Worm (Caenorhabditis elegans): ENCODE measurements around the gene fax-1.

fax-1 gene

DNA sequence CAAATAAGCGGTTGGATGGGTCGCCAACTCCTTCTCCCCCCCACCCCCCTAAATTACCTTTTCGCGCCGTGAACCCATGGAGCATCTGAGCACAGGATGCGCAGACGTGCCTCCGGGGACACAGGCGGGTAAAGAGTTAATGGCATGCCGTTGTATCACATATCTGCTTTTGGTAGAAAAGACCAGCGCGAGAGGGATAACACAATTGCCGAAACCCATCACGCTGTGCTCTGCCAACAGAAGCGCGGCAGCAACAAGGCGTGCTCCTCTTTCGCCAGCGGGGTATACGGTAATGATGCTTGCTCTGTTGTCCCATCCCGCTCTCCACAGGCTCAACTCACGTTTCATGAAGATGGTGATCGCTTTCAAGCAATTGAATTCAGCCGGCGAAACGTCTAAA lies 1.8 kb downstream of the fax-1 start:
- TF ChIP-seq unc-62 (GFP tag; optimal IDR thresholded peaks at IDR 0.05): no peak

DNA sequence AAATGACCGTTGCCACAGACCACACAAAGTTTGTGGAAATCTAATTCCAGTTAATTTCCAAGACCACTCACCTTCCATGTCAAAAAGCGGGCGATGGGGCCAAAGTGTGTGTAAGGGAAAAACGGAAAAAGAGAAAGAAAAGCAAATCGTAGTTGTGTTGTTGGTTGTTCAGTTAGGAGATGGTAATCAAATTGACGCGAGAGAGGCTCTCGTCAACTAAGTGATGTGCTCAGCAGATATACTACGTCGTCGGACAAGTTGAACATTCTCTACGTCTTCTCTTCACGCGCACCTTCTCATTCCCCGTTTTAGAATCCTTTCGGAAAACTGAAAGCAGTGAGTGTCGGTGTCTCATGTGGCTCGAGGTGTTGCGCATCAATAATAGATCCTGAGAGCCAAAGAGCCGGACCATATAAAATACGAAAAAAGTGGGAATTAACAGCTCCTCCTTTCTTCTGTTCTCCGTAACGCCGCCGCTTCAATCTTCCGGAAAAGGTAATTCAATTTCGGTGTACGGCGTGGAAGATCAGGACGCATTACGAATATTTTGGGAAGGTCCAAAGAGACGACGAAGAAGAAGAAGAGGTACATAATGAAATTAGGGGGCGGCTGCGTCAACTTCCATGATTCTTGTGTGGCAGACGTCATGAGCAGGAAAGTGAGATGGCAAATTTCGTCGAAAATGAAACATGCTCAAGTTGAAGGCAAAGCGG lies 7.6 kb downstream of the fax-1 start:
- no peak for TF ChIP-seq unc-62 (GFP tag; optimal IDR thresholded peaks at IDR 0.05)

DNA sequence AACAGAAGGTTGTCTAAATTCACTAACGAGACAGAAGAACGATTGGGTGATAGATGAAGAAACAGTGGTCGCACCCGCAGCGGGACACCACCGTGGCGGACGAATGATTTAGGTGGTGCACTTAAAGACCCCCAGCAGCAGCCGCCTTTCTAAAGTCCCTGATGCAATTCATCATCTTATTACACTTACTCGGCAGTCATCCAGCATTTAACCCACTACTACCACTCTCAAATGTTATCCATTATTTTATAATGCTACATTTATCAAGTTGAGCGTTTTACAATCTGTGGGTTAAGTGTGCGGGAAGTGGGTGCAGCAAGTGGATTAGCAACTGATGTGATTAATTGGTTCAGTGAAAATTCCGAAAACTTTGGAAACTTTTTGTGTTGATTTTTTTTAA lies 9.0 kb downstream of the fax-1 start:
- TF ChIP-seq unc-62 (GFP tag; optimal IDR thresholded peaks at IDR 0.05): no peak

DNA sequence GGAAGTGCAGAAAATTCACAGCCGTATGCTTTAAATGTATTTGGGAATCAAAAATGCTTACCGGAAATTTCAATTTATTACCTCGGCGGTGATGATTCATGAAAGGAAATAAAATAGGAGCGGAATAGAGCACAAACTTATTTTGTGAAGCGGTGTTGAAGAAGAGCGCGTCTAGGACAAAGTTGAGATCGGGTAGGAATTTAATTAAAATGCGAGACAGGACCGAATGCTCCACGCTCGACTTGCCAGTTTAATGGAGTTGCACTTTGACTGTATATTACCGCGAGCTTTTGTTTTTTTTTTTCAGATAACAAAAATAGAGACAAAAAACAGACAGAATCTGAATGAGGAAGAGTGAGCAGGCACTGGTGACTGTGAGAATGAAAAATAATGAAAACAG lies 14.5 kb downstream of the fax-1 start:
- no peak for TF ChIP-seq unc-62 (GFP tag; optimal IDR thresholded peaks at IDR 0.05)

DNA sequence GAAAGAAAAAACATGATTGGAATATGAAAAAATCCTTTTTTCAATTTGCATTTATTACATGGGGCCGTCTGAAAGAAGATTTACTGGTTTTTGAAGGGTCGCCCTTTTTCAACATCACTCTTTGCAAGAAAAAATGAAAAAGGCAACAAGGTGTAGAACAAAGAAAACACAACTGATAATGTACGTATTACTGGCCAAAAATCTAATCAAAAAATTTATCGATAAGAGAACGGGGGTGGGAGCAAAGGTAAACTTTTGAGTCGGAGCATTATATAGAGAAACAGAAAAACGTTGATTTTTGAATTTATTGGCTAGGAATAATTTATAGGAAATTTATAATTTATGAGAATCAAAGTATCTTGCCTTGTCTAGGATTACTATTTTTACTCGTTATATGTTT lies 17.3 kb downstream of the fax-1 start:
- no peak for TF ChIP-seq unc-62 (GFP tag; optimal IDR thresholded peaks at IDR 0.05)

DNA sequence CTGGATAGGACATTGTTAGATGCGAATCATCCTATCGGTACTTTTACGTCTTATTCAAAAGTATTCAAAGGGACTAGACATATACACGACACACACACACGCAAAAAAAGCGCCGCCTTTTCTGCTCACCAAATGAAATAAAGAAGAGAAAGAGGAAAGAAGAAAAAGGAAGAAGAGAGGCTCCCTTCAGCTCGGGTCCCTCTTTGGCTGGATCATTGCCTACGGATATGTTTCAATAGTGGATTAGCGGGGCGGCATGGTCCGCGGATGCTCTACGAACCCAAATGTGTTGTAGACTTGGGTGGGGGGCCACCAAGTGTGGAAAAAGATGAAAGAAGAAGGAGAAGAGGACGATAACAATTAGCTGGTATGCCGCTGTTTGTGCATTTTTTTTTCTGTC lies 17.8 kb downstream of the fax-1 start:
- no peak for TF ChIP-seq unc-62 (GFP tag; optimal IDR thresholded peaks at IDR 0.05)

DNA sequence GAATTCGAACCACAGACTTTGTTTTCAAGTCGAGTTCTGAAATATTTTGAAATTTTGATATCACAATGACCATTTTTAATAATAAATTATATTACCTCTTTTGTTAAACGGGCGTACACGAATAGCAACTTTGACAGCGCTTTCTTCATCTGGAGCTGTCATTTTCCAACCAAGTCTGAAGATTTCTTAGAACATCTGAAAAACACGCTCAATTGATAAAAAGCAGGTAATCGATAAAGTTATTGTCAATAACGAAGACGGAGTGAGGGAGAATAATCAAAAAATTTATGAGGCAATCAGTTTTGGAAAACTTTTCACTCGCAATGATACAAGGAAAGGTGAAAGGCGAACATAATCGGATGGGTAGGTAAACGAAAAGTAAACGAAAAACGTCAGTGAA lies 20.6 kb downstream of the fax-1 start, which contains the start of gene klp-4:
Gene klp-4, minus strand, starts transcription at position 201 of the 400 bp plus-strand sequence.
- no peak for TF ChIP-seq unc-62 (GFP tag; optimal IDR thresholded peaks at IDR 0.05)

DNA sequence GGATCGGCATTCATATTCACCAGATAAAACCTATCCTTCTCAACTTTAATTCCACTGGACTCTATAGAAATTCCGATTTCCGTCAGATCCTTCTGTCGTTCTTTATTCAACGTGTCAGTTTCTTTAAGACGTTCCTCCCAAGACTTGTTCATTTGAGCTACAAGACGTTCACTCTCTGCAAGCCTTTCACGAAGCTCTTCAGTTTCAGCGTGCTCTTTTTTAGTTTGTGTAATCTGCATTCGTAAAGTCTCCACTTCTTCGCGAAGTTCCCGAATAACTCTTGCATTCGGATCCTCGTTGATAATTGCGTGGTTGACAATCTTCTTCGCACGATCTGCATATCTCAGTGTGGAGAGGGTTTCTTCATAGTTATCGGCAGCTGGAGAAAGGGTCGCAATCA lies 22.4 kb downstream of the fax-1 start:
- TF ChIP-seq unc-62 (GFP tag; optimal IDR thresholded peaks at IDR 0.05): no peak

DNA sequence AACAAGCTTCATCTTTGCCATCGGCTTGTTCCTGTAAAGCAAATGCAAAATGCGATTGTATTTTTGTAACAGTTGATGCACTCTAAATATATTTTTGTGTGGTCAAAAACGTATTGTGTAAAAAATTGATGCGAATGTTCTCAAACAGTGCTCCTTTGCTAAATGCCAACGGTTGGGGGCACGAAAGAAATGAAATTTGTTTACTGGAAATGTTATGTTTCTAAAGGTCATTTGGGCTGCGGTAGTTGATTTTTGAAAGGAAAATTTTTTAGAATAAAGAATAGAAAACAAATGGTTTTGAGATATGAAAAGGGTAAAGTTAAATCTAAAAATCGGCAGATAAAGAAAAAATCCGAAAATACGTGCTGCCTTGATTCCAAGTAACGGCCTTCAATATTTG lies 28.7 kb downstream of the fax-1 start, which contains the start of gene C15C7.6:
Gene C15C7.6, minus strand, starts transcription at position 101 of the 400 bp plus-strand sequence.
- no peak for TF ChIP-seq unc-62 (GFP tag; optimal IDR thresholded peaks at IDR 0.05)

DNA sequence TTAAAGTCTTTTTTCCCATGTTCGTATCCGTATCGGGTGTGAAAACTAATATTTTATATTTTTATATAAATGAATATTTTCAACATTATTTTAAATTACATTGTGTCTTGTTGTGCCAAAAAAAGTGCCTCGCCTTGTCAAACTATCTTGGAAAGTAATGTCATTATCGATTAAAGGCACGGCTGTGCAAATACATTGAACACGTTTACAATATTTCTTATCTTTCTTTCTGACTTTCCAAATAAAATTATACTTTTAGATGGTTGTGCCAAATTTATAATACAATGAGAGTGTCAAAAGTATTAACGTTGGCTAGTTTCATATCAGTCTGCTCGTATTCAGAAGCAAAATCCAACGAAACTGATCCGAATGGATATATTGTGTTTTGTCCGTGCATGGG lies 33.6 kb downstream of the fax-1 start, which contains the start of gene pfut-1:
Gene pfut-1, plus strand, starts transcription at position 258 of the 400 bp plus-strand sequence.
- TF ChIP-seq unc-62 (GFP tag; optimal IDR thresholded peaks at IDR 0.05): no peak

DNA sequence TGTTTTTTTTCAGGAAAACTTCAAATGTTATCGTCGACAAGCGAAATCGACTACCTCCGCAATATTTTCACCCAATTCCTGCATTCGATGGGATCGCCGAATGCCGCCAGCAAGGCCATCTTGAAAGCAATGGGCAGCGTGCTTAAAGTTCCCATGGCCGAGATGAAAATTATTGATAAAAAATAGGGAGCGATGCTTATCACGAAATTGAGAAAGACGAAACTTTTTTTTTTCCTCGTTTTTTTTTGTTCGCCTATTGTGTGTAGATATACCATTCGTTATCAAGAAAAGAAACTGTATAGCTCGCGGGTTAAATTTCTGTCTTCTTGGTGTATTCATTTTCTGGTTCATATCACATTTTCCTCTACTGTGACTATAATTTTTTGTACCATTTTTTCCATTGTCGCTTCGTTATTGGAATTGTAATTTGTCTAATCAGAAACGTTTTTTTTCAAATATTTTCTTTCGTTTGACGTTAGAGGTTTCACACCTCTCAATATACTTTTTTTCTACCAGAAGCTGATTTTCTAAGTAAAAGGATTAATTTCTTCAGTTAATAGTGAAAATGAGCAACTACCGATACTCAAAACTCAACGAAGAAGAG lies 35.1 kb downstream of the fax-1 start, which contains the start of gene syx-6:
Gene syx-6, plus strand, starts transcription at position 554 of the 604 bp plus-strand sequence.
- TF ChIP-seq unc-62 (GFP tag; optimal IDR thresholded peaks at IDR 0.05): no peak

DNA sequence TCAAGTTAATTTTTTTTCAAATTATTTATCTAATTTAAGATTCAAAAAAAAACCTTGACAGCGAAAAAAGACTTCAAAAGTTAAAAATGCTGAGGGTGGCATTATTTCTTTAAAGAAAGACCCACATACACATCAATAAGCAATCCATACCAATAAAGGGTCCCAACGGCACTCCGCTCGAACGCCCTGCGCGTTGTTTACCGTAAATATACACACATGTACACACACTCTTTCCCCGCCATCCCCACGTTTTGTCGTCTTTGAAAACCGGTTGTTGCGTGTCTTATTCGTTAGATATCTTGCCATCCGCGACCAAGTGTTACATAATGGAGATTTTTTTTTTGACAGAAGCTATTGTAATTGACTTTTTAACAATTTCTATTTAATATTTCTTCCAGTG lies 39.6 kb downstream of the fax-1 start, which contains the start of gene gcc-1:
Gene gcc-1, plus strand, starts transcription at position 399 of the 400 bp plus-strand sequence.
- no peak for TF ChIP-seq unc-62 (GFP tag; optimal IDR thresholded peaks at IDR 0.05)

DNA sequence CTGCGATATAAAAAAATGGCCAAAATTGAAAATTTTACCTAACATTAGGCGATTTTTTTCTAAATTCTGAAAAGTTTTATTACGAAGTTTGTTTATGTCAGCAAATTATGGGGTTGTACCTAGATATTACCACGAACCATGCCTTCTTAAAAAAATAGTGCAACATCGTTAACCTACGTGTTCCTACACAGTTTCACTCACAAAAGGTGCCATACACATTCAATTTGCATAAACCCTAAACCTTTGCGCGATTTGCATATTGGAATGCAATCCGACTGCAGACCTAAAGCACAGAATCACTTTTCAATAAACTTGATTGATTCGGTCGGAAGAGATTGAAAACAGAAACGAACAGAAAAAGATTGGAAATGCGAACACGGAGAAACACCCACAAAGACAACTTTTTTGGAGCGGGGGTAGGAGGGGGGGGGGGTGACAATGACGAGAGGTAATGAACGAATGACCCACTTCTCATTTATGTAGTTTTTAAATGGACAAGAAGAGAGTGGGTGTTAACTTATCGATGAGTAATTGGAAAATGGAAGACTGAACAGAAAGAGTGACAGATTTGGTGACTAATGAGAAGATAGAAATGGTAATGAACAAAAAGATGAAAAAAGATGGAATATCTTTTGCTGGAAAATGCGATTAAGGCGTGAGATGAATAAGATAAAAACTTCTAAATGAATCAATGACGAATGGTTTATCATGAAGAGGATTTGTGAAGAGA lies 42.9 kb downstream of the fax-1 start:
- TF ChIP-seq unc-62 (GFP tag; optimal IDR thresholded peaks at IDR 0.05): no peak

DNA sequence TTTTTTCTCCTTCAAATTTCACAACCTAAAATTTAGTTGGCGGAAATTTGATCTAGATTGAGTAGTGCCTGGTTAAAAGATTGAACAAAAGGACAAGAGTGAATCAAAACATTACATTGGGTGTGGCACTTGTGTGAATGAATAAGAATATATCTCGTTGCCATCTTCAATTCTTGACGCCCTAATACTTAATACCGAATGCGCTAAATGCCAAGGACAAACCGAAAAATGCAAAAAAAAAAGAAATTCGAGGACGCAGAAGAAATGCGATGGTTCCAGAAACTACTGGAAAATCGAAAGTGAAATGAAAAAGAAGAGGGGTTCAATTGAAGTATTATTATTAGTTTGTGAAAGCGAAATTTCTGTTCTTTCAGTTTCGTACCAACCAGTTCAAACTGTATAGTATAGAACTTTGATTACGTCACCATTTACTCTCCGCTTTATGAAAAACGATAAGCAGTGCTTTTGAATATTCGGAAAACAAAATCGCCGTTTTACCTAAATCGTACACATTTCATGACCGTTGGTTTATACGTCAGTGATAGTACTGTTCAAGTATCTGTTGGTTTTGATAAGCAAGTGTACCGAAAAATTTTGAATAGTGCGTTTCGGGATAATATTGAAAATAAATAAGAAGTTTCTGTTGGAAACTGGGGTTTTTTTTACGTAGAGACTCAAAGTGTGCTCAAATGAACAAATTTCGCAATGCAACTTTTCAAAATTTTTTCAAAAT lies 43.9 kb downstream of the fax-1 start:
- TF ChIP-seq unc-62 (GFP tag; optimal IDR thresholded peaks at IDR 0.05): no peak

DNA sequence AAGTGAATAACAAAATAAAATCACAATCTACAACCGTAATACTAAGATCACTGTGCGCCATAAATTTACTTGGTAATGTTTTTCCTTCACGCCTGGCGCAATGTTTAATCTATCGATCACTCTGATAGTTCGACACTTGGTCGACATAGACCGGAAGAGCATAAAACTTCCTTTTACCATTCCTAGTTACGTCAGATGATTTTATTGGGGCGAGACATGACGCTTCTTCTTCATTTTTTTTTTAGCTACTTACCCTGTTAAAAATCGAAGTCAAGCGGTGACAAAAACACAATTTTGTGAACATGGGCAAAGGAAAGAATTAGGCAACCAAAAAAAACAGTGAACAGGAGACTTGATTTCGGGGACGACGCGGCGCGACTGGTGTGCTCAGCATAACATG lies 44.6 kb downstream of the fax-1 start:
- no peak for TF ChIP-seq unc-62 (GFP tag; optimal IDR thresholded peaks at IDR 0.05)

DNA sequence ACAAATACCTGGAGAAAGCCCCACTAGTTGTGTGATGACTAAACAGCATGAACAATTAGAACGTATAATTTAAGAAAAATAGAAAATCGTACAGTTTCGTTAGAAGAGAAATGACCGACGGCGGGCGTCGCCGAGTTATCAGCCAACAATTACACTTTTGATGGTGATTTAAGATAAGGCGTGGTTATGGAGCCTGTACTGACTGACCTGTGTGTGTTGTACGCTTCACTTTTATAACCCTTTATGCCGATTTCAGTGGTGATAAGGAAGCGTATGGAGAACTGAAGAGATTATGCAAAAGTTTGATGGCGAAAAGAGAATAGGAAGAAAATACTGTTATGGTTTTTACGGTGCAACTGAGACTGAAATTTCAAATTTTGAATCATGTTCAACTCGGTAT lies 46.0 kb downstream of the fax-1 start:
- no peak for TF ChIP-seq unc-62 (GFP tag; optimal IDR thresholded peaks at IDR 0.05)

Data from whole organism, dauer.